Fruit fly (Drosophila melanogaster) whole organism, embryonic: Measurements from ENCODE around the gene CG3651.

Experiments used
- CG10321 ChIP-seq: fragments of 200-800 bp; sonication (Bioruptor generic); IDR thresholded peaks from 2 replicates; pipeline ENCODE4 v1.3.6; 2022; ENCODE audit warnings: missing biosample characterization, missing genetic modification characterization
- CG11723 ChIP-seq: fragments of 200-800 bp; sonication (Bioruptor generic); optimal IDR thresholded peaks from 2 replicates; lab custom pipeline; 2017; ENCODE audit warnings: missing biosample characterization, mild to moderate bottlenecking, missing genetic modification characterization
- CG13123 ChIP-seq: fragments of 200-800 bp; sonication (Bioruptor generic); optimal IDR thresholded peaks from 2 replicates; lab custom pipeline; 2016; ENCODE audit warnings: missing biosample characterization, missing genetic modification characterization
- CG14710 ChIP-seq: fragments of 200-800 bp; sonication (Bioruptor generic); optimal IDR thresholded peaks from 3 replicates; lab custom pipeline; 2019; ENCODE audit warnings: missing biosample characterization, mild to moderate bottlenecking, missing genetic modification characterization, moderate library complexity
- CG18599 ChIP-seq: fragments of 200-800 bp; sonication (Bioruptor generic); optimal IDR thresholded peaks from 3 replicates; lab custom pipeline; 2017; ENCODE audit warnings: missing biosample characterization, missing genetic modification characterization, mild to moderate bottlenecking, moderate library complexity, missing genetic modification reagents
- CG2120 ChIP-seq: fragments of 200-800 bp; sonication (Bioruptor generic); optimal IDR thresholded peaks from 3 replicates; lab custom pipeline; 2016; ENCODE audit warnings: missing biosample characterization, missing genetic modification characterization
- CG2199 ChIP-seq: fragments of 200-800 bp; sonication (Bioruptor generic); IDR thresholded peaks from 3 replicates; pipeline ENCODE4 v1.3.6; 2022; ENCODE audit warnings: missing biosample characterization, missing genetic modification characterization
- CG3838 ChIP-seq: fragments of 200-800 bp; sonication (Bioruptor generic); optimal IDR thresholded peaks from 3 replicates; lab custom pipeline; 2016; ENCODE audit warnings: missing biosample characterization, missing genetic modification characterization
- Dad ChIP-seq: fragments of 200-800 bp; sonication (Bioruptor generic); optimal IDR thresholded peaks from 3 replicates; lab custom pipeline; 2016; ENCODE audit warnings: missing biosample characterization, missing genetic modification characterization
- HLH3B ChIP-seq: fragments of 200-800 bp; sonication (Bioruptor generic); IDR thresholded peaks from 2 replicates; pipeline ENCODE4 v1.3.6; 2022; ENCODE audit warnings: missing biosample characterization, missing genetic modification characterization
- Hand ChIP-seq: fragments of 200-800 bp; sonication (Bioruptor generic); optimal IDR thresholded peaks from 2 replicates; lab custom pipeline; 2017; ENCODE audit warnings: mild to moderate bottlenecking, missing biosample characterization, missing genetic modification reagents, missing genetic modification characterization
- Med ChIP-seq: fragments of 200-800 bp; sonication (Bioruptor generic); peaks from one replicate; lab custom pipeline; 2016; ENCODE audit warnings: missing biosample characterization, missing genetic modification characterization, mild to moderate bottlenecking, inconsistent platforms, moderate library complexity
- ato ChIP-seq: fragments of 200-800 bp; sonication (Bioruptor generic); IDR thresholded peaks from 2 replicates; pipeline ENCODE4 v1.3.6; 2022; ENCODE audit warnings: missing biosample characterization, missing genetic modification characterization; ENCODE audit not compliant: partially characterized antibody
- ems ChIP-seq: fragments of 200-800 bp; sonication (Bioruptor generic); optimal IDR thresholded peaks from 3 replicates; lab custom pipeline; 2016; ENCODE audit warnings: missing biosample characterization, missing genetic modification characterization
- exex ChIP-seq: fragments of 200-800 bp; sonication (Bioruptor generic); optimal IDR thresholded peaks from 4 replicates; lab custom pipeline; 2018; ENCODE audit warnings: missing biosample characterization, mild to moderate bottlenecking, missing genetic modification characterization, moderate library complexity
- grn ChIP-seq: fragments of 200-800 bp; sonication (Bioruptor generic); optimal IDR thresholded peaks from 3 replicates; lab custom pipeline; 2017; ENCODE audit warnings: missing biosample characterization, missing genetic modification characterization
- insv ChIP-seq, 2 experiments: fragments of 200-800 bp; sonication (Bioruptor generic); optimal IDR thresholded peaks; 3 replicates each; lab custom pipeline; 2016 to 2018; ENCODE audit warnings: missing biosample characterization in 2 of 2, missing genetic modification characterization in 2 of 2
- mirr ChIP-seq: fragments of 200-800 bp; sonication (Bioruptor generic); optimal IDR thresholded peaks from 3 replicates; lab custom pipeline; 2018; ENCODE audit warnings: missing biosample characterization, mild to moderate bottlenecking, missing genetic modification characterization
- sens ChIP-seq: fragments of 200-800 bp; sonication (Bioruptor generic); peaks from one replicate; lab custom pipeline; 2016; ENCODE audit warnings: missing biosample characterization, missing genetic modification characterization
- sug ChIP-seq: fragments of 200-800 bp; optimal IDR thresholded peaks from 2 replicates; lab custom pipeline; 2019; ENCODE audit warnings: missing biosample characterization, mild to moderate bottlenecking, missing genetic modification characterization, moderate library complexity
- tgo ChIP-seq: fragments of 200-800 bp; sonication (Bioruptor generic); IDR thresholded peaks from 3 replicates; pipeline ENCODE4 v1.3.6; 2022; ENCODE audit warnings: missing biosample characterization, missing genetic modification characterization
- twi ChIP-seq: fragments of 200-800 bp; optimal IDR thresholded peaks from 2 replicates; lab custom pipeline; 2019; ENCODE audit warnings: missing biosample characterization, mild to moderate bottlenecking, missing genetic modification characterization, moderate library complexity
- wor ChIP-seq: fragments of 200-800 bp; sonication (Bioruptor generic); IDR thresholded peaks from 2 replicates; pipeline ENCODE4 v1.3.6; 2022; ENCODE audit warnings: missing biosample characterization, missing genetic modification characterization

The CG3651 gene

DNA sequence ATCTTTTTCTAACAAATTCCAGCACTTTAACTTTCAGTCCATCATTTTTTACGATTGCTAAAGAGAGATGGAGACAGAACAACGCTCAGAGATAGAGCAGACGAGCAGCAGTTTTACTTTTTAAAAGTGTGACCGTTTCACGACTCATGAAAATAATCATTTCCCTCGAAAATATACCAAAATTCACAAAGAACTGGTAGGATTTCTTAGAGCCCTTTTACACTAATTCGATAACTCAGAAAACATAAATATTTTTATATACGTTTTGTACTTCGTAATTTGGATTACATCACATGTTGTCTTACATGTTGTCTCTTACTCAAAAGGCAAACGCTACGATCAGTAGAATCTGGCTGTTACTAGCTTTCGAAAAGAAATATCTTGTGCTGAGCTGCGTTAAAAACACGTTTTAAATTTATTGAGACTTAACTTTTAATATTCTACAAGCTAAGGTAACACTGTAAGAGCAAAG is 47.9 kb downstream of the CG3651 start, which contains the start of gene Clamp (continued):
- TF ChIP-seq CG14710 (tag; lab: Kevin White, UChicago) = peak; percentile 62
- TF ChIP-seq ato = no peak
- TF ChIP-seq CG3838 (GFP tag; lab: Kevin White, UChicago) = no peak
- TF ChIP-seq ems (GFP tag; lab: Kevin White, UChicago) = no peak
- TF ChIP-seq CG18599 (GFP tag; lab: Kevin White, UChicago) = no peak
- TF ChIP-seq CG2120 (GFP tag; lab: Kevin White, UChicago) = peak; percentile 1
- no peak for TF ChIP-seq Hand (GFP tag; lab: Kevin White, UChicago)
- no peak for TF ChIP-seq HLH3B (GFP tag; lab: Robert Waterston, UW)
- TF ChIP-seq Med (GFP tag; lab: Kevin White, UChicago) = peak; percentile 76

DNA sequence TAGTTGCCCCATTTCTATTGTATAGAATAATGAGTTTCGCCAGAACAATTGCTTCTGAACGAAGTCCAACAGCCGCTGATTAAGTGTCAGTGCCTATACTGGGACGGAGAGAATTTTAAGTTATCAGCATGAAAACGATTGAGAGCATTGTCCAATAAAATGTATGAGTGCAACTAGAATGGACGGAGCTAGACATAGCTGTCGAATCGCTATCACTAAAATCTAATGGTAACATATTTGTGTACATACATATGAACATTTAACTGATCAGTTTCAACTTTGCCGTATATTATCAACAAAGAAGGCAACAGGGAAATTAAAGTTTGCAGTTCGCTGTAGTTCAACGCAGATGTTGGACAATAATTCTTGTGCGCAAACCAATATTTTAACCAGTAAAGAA is 54.0 kb downstream of the CG3651 start, which contains the start of gene CG3635:
CG3635 (plus strand) TSS at position 315 of the 400 bp plus-strand sequence.
- TF ChIP-seq sug (tag; lab: Kevin White, UChicago) (peak; percentile 17), exex (tag; lab: Kevin White, UChicago) (peak; percentile 45), grn (GFP tag; lab: Kevin White, UChicago) (peak; percentile 42), CG2199 (GFP tag; lab: Robert Waterston, UW) (peak; percentile 87; the same call in 2 of the 3 replicates), tgo (GFP tag; lab: Robert Waterston, UW) (no peak), CG11723 (GFP tag; lab: Kevin White, UChicago) (peak; percentile 22), CG10321 (no peak), twi (no peak), wor (no peak), mirr (peak; percentile 51), sens (GFP tag; lab: Kevin White, UChicago) (no peak), insv (GFP tag; optimal IDR thresholded peaks at IDR 0.05; lab: Kevin White, UChicago) (no peak), CG13123 (no peak), Dad (GFP tag; lab: Kevin White, UChicago) (no peak)
